Worm (Caenorhabditis elegans) whole organism, L2 larva: Measurements from ENCODE around the gene F58F12.3.

Experiments used
- C34F6.9 ChIP-seq: fragments of 150-350 bp; optimal IDR thresholded peaks from 2 replicates; lab custom pipeline; 2014; ENCODE audit warnings: missing biosample characterization, missing genetic modification characterization
- F13H6.1 ChIP-seq: sonication (generic microtip); optimal IDR thresholded peaks from 2 replicates; lab custom pipeline; 2016; ENCODE audit warnings: missing genetic modification characterization, missing compliant biosample characterization
- R02D3.7 ChIP-seq: fragments of 150-350 bp; optimal IDR thresholded peaks from 2 replicates; lab custom pipeline; 2014; ENCODE audit warnings: missing biosample characterization, missing genetic modification characterization
- Y55F3AM.14 ChIP-seq: fragments of 200-800 bp; sonication (Bioruptor generic); optimal IDR thresholded peaks from 2 replicates; lab custom pipeline; 2018; ENCODE audit warnings: mild to moderate bottlenecking, missing genetic modification characterization, missing compliant biosample characterization
- ZK546.5 ChIP-seq: sonication (generic microtip); optimal IDR thresholded peaks from 2 replicates; lab custom pipeline; 2017; ENCODE audit warnings: missing biosample characterization, missing genetic modification characterization
- aly-2 ChIP-seq: fragments of 150-350 bp; optimal IDR thresholded peaks from 2 replicates; lab custom pipeline; 2014; ENCODE audit warnings: missing biosample characterization, missing genetic modification characterization
- ama-1 ChIP-seq: fragments of 150-350 bp; optimal IDR thresholded peaks from 2 replicates; lab custom pipeline; 2018; ENCODE audit warnings: inconsistent platforms
- blmp-1 ChIP-seq: sonication (generic microtip); optimal IDR thresholded peaks from 2 replicates; lab custom pipeline; 2017; ENCODE audit warnings: missing genetic modification characterization, mild to moderate bottlenecking, missing compliant biosample characterization, antibody characterized with exemption, moderate library complexity; ENCODE audit not compliant: insufficient read depth
- ceh-16 ChIP-seq: fragments of 150-350 bp; optimal IDR thresholded peaks from 2 replicates; lab custom pipeline; 2014; ENCODE audit warnings: missing biosample characterization, missing genetic modification characterization
- ceh-82 ChIP-seq: fragments of 150-350 bp; optimal IDR thresholded peaks from 2 replicates; lab custom pipeline; 2014; ENCODE audit warnings: missing biosample characterization, missing genetic modification characterization
- crh-2 ChIP-seq: sonication (generic microtip); optimal IDR thresholded peaks from 2 replicates; lab custom pipeline; 2017; ENCODE audit warnings: missing biosample characterization, missing genetic modification characterization
- dmd-4 ChIP-seq: sonication (generic microtip); optimal IDR thresholded peaks from 2 replicates; lab custom pipeline; 2017; ENCODE audit warnings: missing biosample characterization, missing genetic modification characterization
- egl-27 ChIP-seq: sonication (generic microtip); optimal IDR thresholded peaks from 3 replicates; lab custom pipeline; 2017; ENCODE audit warnings: missing biosample characterization, missing genetic modification reagents, missing genetic modification characterization
- elt-3 ChIP-seq: sonication (generic microtip); optimal IDR thresholded peaks from 2 replicates; lab custom pipeline; 2017; ENCODE audit warnings: missing biosample characterization, missing genetic modification characterization
- gmeb-1 ChIP-seq: fragments of 150-350 bp; optimal IDR thresholded peaks from 2 replicates; lab custom pipeline; 2014; ENCODE audit warnings: missing biosample characterization, missing genetic modification characterization
- lin-39 ChIP-seq: fragments of 150-350 bp; optimal IDR thresholded peaks from 2 replicates; lab custom pipeline; 2014; ENCODE audit warnings: missing biosample characterization, missing genetic modification reagents, missing genetic modification characterization
- lsy-2 ChIP-seq, 2 experiments: fragments of 150-350 bp in 1 of 2; sonication (generic microtip) in 1 of 2; optimal IDR thresholded peaks; 2 replicates each; lab custom pipeline; 2014 to 2017; ENCODE audit warnings: missing biosample characterization in 2 of 2, missing genetic modification characterization in 2 of 2
- mab-5 ChIP-seq: fragments of 150-350 bp; optimal IDR thresholded peaks from 2 replicates; lab custom pipeline; 2014; ENCODE audit warnings: missing biosample characterization, missing genetic modification characterization
- mdl-1 ChIP-seq, 2 experiments: fragments of 150-350 bp in 1 of 2; sonication (generic microtip) in 1 of 2; optimal IDR thresholded peaks; 2 replicates each; lab custom pipeline; 2017; ENCODE audit warnings: missing biosample characterization in 2 of 2, missing genetic modification characterization in 2 of 2
- nhr-10 ChIP-seq: sonication (generic microtip); optimal IDR thresholded peaks from 2 replicates; lab custom pipeline; 2017; ENCODE audit warnings: missing biosample characterization, missing genetic modification characterization
- nhr-11 ChIP-seq: fragments of 150-350 bp; optimal IDR thresholded peaks from 2 replicates; lab custom pipeline; 2014; ENCODE audit warnings: missing biosample characterization, missing genetic modification characterization
- nhr-129 ChIP-seq: fragments of 150-350 bp; optimal IDR thresholded peaks from 2 replicates; lab custom pipeline; 2014; ENCODE audit warnings: missing biosample characterization, missing genetic modification characterization
- nhr-21 ChIP-seq: fragments of 150-350 bp; optimal IDR thresholded peaks from 2 replicates; lab custom pipeline; 2014; ENCODE audit warnings: missing biosample characterization, missing genetic modification characterization
- nhr-23 ChIP-seq: fragments of 150-350 bp; optimal IDR thresholded peaks from 2 replicates; lab custom pipeline; 2014; ENCODE audit warnings: missing biosample characterization, missing genetic modification reagents, missing genetic modification characterization
- nhr-25 ChIP-seq: fragments of 150-350 bp; sonication (generic microtip); optimal IDR thresholded peaks from 3 replicates; lab custom pipeline; 2014; ENCODE audit warnings: missing biosample characterization, missing genetic modification characterization
- nhr-6 ChIP-seq: fragments of 150-350 bp; optimal IDR thresholded peaks from 2 replicates; lab custom pipeline; 2014; ENCODE audit warnings: missing biosample characterization, missing genetic modification characterization
- nhr-77 ChIP-seq: fragments of 150-350 bp; optimal IDR thresholded peaks from 2 replicates; lab custom pipeline; 2014; ENCODE audit warnings: missing biosample characterization, missing genetic modification characterization
- peb-1 ChIP-seq: fragments of 150-350 bp; optimal IDR thresholded peaks from 2 replicates; lab custom pipeline; 2014; ENCODE audit warnings: missing biosample characterization, missing genetic modification characterization
- sem-4 ChIP-seq: fragments of 150-350 bp; optimal IDR thresholded peaks from 2 replicates; lab custom pipeline; 2014; ENCODE audit warnings: missing biosample characterization, missing genetic modification reagents, missing genetic modification characterization
- skn-1 ChIP-seq: sonication (generic microtip); optimal IDR thresholded peaks from 2 replicates; lab custom pipeline; 2017; ENCODE audit warnings: missing biosample characterization, missing genetic modification characterization
- sma-3 ChIP-seq: sonication (generic microtip); optimal IDR thresholded peaks from 2 replicates; lab custom pipeline; 2016; ENCODE audit warnings: missing genetic modification reagents, missing genetic modification characterization, missing compliant biosample characterization
- sma-9 ChIP-seq, 2 experiments: fragments of 150-350 bp in 1 of 2; sonication (generic microtip) in 1 of 2; optimal IDR thresholded peaks; 2 replicates each; lab custom pipeline; 2014 to 2016; ENCODE audit warnings: missing genetic modification characterization in 2 of 2, mild to moderate bottlenecking in 1 of 2, missing biosample characterization in 1 of 2, missing compliant biosample characterization in 1 of 2, missing genetic modification reagents in 1 of 2, moderate library complexity in 1 of 2
- unc-39 ChIP-seq: fragments of 150-350 bp; optimal IDR thresholded peaks from 2 replicates; lab custom pipeline; 2014; ENCODE audit warnings: missing biosample characterization, missing genetic modification characterization
- unc-55 ChIP-seq: fragments of 150-350 bp; sonication (generic microtip); optimal IDR thresholded peaks from 3 replicates; lab custom pipeline; 2014; ENCODE audit warnings: missing biosample characterization, missing genetic modification reagents, missing genetic modification characterization
- unc-62 ChIP-seq: fragments of 150-350 bp; optimal IDR thresholded peaks from 2 replicates; lab custom pipeline; 2014; ENCODE audit warnings: missing biosample characterization, missing genetic modification reagents, missing genetic modification characterization
- ztf-1 ChIP-seq: fragments of 200-800 bp; sonication (Bioruptor generic); conservative IDR thresholded peaks from 2 replicates; pipeline ENCODE4 v1.3.6; 2022; ENCODE audit warnings: missing genetic modification characterization, missing compliant biosample characterization
- ztf-11 ChIP-seq: sonication (generic microtip); optimal IDR thresholded peaks from 2 replicates; lab custom pipeline; 2017; ENCODE audit warnings: missing biosample characterization, missing genetic modification characterization

The F58F12.3 gene

ce11 chrII:6398406-6398805 is 7.3 kb upstream of the F58F12.3 start, which contains the start of gene zig-10:
Gene zig-10 (plus strand): TSS chrII:6398706.
- TF ChIP-seq crh-2 (tag; lab: Kevin White, UChicago) (no peak), lsy-2 (tag; optimal IDR thresholded peaks at IDR 0.05; lab: Kevin White, UChicago) (no peak), nhr-21 (tag; lab: Kevin White, UChicago) (no peak), Y55F3AM.14 (no peak), nhr-6 (no peak), egl-27 (tag; lab: Kevin White, UChicago) (no peak), ceh-82 (tag; lab: Kevin White, UChicago) (no peak), C34F6.9 (tag; lab: Kevin White, UChicago) (no peak), nhr-11 (tag; lab: Kevin White, UChicago) (no peak), unc-39 (tag; lab: Kevin White, UChicago) (no peak), nhr-77 (tag; lab: Kevin White, UChicago) (no peak), ztf-1 (no peak), nhr-10 (tag; lab: Kevin White, UChicago) (no peak), blmp-1 (no peak), mdl-1 (tag; optimal IDR thresholded peaks at IDR 0.05; lab: Kevin White, UChicago) (no peak), nhr-25 (tag; lab: Kevin White, UChicago) (no peak), sem-4 (tag; lab: Kevin White, UChicago) (no peak), sma-9 (GFP tag; optimal IDR thresholded peaks at IDR 0.05; lab: Kevin White, UChicago) (no peak), sma-9 (tag; optimal IDR thresholded peaks at IDR 0.05; lab: Kevin White, UChicago) (no peak), elt-3 (no peak)

DNA sequence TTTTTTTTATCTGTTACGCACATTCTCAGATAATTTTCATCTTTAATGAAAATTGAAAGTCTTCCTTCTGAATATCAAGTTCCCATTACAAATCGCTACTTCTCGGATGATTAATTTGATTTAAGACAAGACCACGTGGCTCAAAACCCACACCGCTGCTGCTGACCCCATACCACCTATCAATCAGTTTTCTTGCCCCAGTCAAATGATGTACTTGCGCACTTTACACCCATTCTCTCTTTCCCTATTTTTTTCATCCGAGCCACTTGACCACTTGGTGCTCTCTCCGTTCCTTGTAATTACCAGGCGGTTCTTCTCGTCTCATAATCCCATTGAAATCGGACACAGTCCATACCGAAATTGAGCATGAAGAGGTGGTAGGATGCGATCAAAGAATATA is 2.9 kb upstream of the F58F12.3 start:
- TF ChIP-seq ceh-82 (tag; lab: Kevin White, UChicago) = no peak
- TF ChIP-seq lin-39 (tag; lab: Kevin White, UChicago) = no peak
- TF ChIP-seq unc-62 (GFP tag; lab: Kevin White, UChicago) = no peak
- no peak for TF ChIP-seq elt-3
- no peak for TF ChIP-seq nhr-10 (tag; lab: Kevin White, UChicago)
- TF ChIP-seq nhr-77 (tag; lab: Kevin White, UChicago) = no peak
- no peak for TF ChIP-seq skn-1 (tag; lab: Kevin White, UChicago)
- TF ChIP-seq mab-5 (tag; lab: Kevin White, UChicago) = no peak
- TF ChIP-seq R02D3.7 = no peak
- TF ChIP-seq nhr-11 (tag; lab: Kevin White, UChicago) = no peak
- TF ChIP-seq ztf-11 (tag; lab: Kevin White, UChicago) = no peak
- TF ChIP-seq ZK546.5 (tag; lab: Kevin White, UChicago) = no peak
- TF ChIP-seq gmeb-1 (tag; lab: Kevin White, UChicago) = no peak
- no peak for TF ChIP-seq Y55F3AM.14
- TF ChIP-seq nhr-25 (tag; lab: Kevin White, UChicago) = no peak
- no peak for TF ChIP-seq aly-2
- no peak for TF ChIP-seq nhr-129
- no peak for TF ChIP-seq sma-3 (GFP tag; lab: Kevin White, UChicago)
- TF ChIP-seq ama-1 (lab: Kevin White, UChicago) = no peak

DNA sequence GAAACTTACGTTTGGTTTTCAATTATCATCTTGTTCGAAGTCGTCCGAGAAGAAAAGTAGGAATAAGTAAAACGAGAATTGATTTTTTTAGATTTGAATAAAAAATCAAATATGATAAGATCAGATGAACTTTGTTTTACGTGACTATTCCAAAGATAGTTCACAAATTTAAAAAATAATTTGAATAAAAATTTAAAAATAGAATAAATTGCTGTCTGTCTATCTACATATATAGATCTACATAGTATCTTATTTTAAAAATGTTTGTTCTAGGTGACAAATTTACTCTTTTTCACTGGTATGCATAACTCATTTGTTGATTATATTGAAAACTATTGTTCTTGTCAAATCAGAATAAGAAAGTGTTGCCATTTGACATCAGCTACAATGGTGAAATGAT is 3.2 kb downstream of the F58F12.3 start, which contains the start of gene F58F12.2:
Gene F58F12.2 (minus strand): TSS at position 101 of the 400 bp plus-strand sequence.
- TF ChIP-seq sem-4 (tag; lab: Kevin White, UChicago) (no peak), ama-1 (lab: Kevin White, UChicago) (no peak), nhr-6 (no peak), unc-55 (GFP tag; lab: Kevin White, UChicago) (no peak), nhr-23 (tag; lab: Kevin White, UChicago) (no peak)

- no peak for TF ChIP-seq dmd-4 (tag; lab: Kevin White, UChicago)
- no peak for TF ChIP-seq unc-62 (GFP tag; lab: Kevin White, UChicago)
- TF ChIP-seq peb-1 (tag; lab: Kevin White, UChicago) = no peak
- TF ChIP-seq nhr-77 (tag; lab: Kevin White, UChicago) = no peak
- TF ChIP-seq unc-55 (GFP tag; lab: Kevin White, UChicago) = no peak
- no peak for TF ChIP-seq lsy-2 (tag; optimal IDR thresholded peaks at IDR 0.05; lab: Kevin White, UChicago)
- no peak for TF ChIP-seq C34F6.9 (tag; lab: Kevin White, UChicago)
- no peak for TF ChIP-seq Y55F3AM.14
- no peak for TF ChIP-seq gmeb-1 (tag; lab: Kevin White, UChicago)
- TF ChIP-seq F13H6.1 = no peak
- no peak for TF ChIP-seq ama-1 (lab: Kevin White, UChicago)
- no peak for TF ChIP-seq sem-4 (tag; lab: Kevin White, UChicago)
- no peak for TF ChIP-seq nhr-23 (tag; lab: Kevin White, UChicago)
- no peak for TF ChIP-seq ceh-16 (tag; lab: Kevin White, UChicago)
- TF ChIP-seq R02D3.7 = no peak
- no peak for TF ChIP-seq unc-39 (tag; lab: Kevin White, UChicago)
Measured at ce11 chrII:6386467-6386866, 4.6 kb downstream of the F58F12.3 start, which contains the start of gene F58F12.4. Gene F58F12.4 (plus strand): TSS chrII:6386767.
